Fruit fly (Drosophila melanogaster) whole organism, prepupa: ENCODE measurements around the gene CG42812.

Source experiments
- Blimp-1 ChIP-seq: fragments of 200-800 bp; sonication (Bioruptor generic); optimal IDR thresholded peaks from 3 replicates; lab custom pipeline; 2017; ENCODE audit warnings: missing biosample characterization, missing genetic modification characterization, mild to moderate bottlenecking, moderate library complexity, missing genetic modification reagents
- CG32006 ChIP-seq: fragments of 200-800 bp; sonication (Bioruptor generic); optimal IDR thresholded peaks from 3 replicates; lab custom pipeline; 2017; ENCODE audit warnings: missing biosample characterization, mild to moderate bottlenecking, missing genetic modification characterization
- CG6854 ChIP-seq: fragments of 200-800 bp; sonication (Bioruptor generic); optimal IDR thresholded peaks from 2 replicates; lab custom pipeline; 2017; ENCODE audit warnings: missing biosample characterization, mild to moderate bottlenecking, missing genetic modification characterization
- Gug ChIP-seq: fragments of 200-800 bp; sonication (Bioruptor generic); IDR thresholded peaks from 2 replicates; pipeline ENCODE4 v1.3.6; 2022; ENCODE audit warnings: missing biosample characterization, missing genetic modification characterization
- OdsH ChIP-seq: fragments of 200-800 bp; sonication (Bioruptor generic); optimal IDR thresholded peaks from 3 replicates; lab custom pipeline; 2016; ENCODE audit warnings: missing biosample characterization, missing genetic modification characterization
- Smox ChIP-seq: fragments of 200-800 bp; sonication (Bioruptor generic); optimal IDR thresholded peaks from 3 replicates; lab custom pipeline; 2016; ENCODE audit warnings: missing biosample characterization, missing genetic modification characterization
- Sox15 ChIP-seq: fragments of 200-800 bp; sonication (Bioruptor generic); optimal IDR thresholded peaks from 3 replicates; lab custom pipeline; 2016; ENCODE audit warnings: missing biosample characterization, missing genetic modification characterization
- achi ChIP-seq: fragments of 200-800 bp; sonication (Bioruptor generic); optimal IDR thresholded peaks from 3 replicates; lab custom pipeline; 2016; ENCODE audit warnings: missing biosample characterization, missing genetic modification characterization
- cyc ChIP-seq: fragments of 200-800 bp; sonication (Bioruptor generic); optimal IDR thresholded peaks from 3 replicates; lab custom pipeline; 2016; ENCODE audit warnings: missing biosample characterization, missing genetic modification characterization
- ss ChIP-seq, 2 experiments: fragments of 200-800 bp; sonication (Bioruptor generic); optimal IDR thresholded peaks; 2 replicates in 1 of 2; 3 replicates in 1 of 2; lab custom pipeline; 2017 to 2018; ENCODE audit warnings: mild to moderate bottlenecking in 2 of 2, missing biosample characterization in 2 of 2, missing genetic modification characterization in 2 of 2, moderate library complexity in 1 of 2

DNA sequence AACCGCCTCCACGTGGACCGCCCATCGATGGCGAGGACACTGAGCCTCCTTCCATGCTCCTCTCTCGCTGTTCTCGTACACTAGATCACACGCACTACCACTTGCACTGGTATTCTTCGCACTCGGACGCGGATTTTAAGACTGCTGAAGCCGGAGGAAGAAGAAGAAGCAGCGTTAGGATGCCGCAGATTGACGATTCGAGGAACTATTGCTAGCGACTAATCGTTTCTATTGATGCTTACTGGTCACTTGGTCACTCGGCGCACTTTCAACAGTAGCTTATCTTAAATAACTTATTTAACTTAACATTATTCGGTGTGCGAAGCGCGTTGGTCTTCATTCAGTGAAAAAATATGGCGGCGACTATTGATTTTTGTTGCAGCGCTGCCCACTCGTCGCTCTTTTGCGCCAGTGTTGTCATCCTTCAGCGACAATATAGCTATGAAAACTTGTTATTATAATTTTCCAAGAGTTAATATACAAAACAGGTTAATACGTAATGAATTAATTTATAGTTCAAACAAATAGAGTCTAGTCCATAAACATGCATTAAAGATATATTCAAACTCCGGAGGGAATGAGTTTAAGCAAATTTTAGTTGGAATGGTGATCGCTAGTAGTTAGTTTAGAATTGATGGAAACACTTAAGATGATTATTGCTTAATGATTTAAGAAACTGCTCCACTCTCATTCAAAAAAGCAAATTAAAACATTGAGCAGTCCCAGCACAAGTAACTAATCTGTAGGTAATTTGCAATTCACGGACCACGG, 19.4 kb downstream of the CG42812 start, which contains the start of the genes CG5746 and CG6454:
- TF ChIP-seq cyc (GFP tag; lab: Kevin White, UChicago) (peak; percentile 61), OdsH (no peak), Smox (GFP tag; lab: Kevin White, UChicago) (no peak), Blimp-1 (no peak), achi (GFP tag; lab: Kevin White, UChicago) (no peak), CG32006 (GFP tag; lab: Kevin White, UChicago) (no peak), Sox15 (GFP tag; lab: Kevin White, UChicago) (peak; percentile 47), Gug (GFP tag; lab: Robert Waterston, UW) (0 out of 2 replicates have a peak, but pooled peaks have one; percentile 9), CG6854 (GFP tag; lab: Kevin White, UChicago) (no peak), ss (GFP tag; optimal IDR thresholded peaks at IDR 0.05; lab: Kevin White, UChicago) (no peak)
